Worm (Caenorhabditis elegans) whole organism, young adult: ENCODE results near the gene lst-6.

Source experiments
- F23B12.7 ChIP-seq: sonication (generic microtip); optimal IDR thresholded peaks from 2 replicates; lab custom pipeline; 2017; ENCODE audit warnings: missing genetic modification characterization, mild to moderate bottlenecking, missing compliant biosample characterization, antibody characterized with exemption, moderate library complexity; ENCODE audit not compliant: insufficient read depth
- F49E8.2 ChIP-seq: sonication (generic microtip); optimal IDR thresholded peaks from 3 replicates; lab custom pipeline; 2017; ENCODE audit warnings: missing genetic modification characterization, mild to moderate bottlenecking, missing compliant biosample characterization, antibody characterized with exemption, moderate library complexity; ENCODE audit not compliant: insufficient read depth
- F57A8.1 ChIP-seq: fragments of 200-800 bp; sonication (Bioruptor generic); optimal IDR thresholded peaks from 2 replicates; lab custom pipeline; 2018; ENCODE audit warnings: mild to moderate bottlenecking, missing genetic modification characterization, moderate library complexity, missing compliant biosample characterization
- K11D2.4 ChIP-seq: fragments of 200-800 bp; sonication (Bioruptor generic); IDR thresholded peaks from 2 replicates; pipeline ENCODE4 v1.3.6; 2022; ENCODE audit warnings: missing genetic modification reagents, missing genetic modification characterization, missing compliant biosample characterization
- aptf-3 ChIP-seq: fragments of 200-800 bp; sonication (Bioruptor generic); IDR thresholded peaks from 2 replicates; pipeline ENCODE4 v1.3.6; 2022; ENCODE audit warnings: missing genetic modification characterization, missing compliant biosample characterization
- bed-1 ChIP-seq: fragments of 200-800 bp; sonication (Bioruptor generic); IDR thresholded peaks from 2 replicates; pipeline ENCODE4 v1.3.6; 2022; ENCODE audit warnings: missing genetic modification reagents, missing genetic modification characterization, missing compliant biosample characterization
- cebp-1 ChIP-seq, 2 experiments: fragments of 200-800 bp in 1 of 2; sonication (Bioruptor generic) in 1 of 2; sonication (generic microtip) in 1 of 2; IDR thresholded peaks in 1 of 2; optimal IDR thresholded peaks in 1 of 2; 2 replicates each; pipeline versions ENCODE4 v1.3.6 to Lab custom; 2017 to 2022; ENCODE audit warnings: missing compliant biosample characterization in 2 of 2, missing genetic modification characterization in 2 of 2, mild to moderate bottlenecking in 1 of 2, missing genetic modification reagents in 1 of 2, moderate library complexity in 1 of 2
- madf-10 ChIP-seq: sonication (generic microtip); optimal IDR thresholded peaks from 2 replicates; lab custom pipeline; 2016; ENCODE audit warnings: mild to moderate bottlenecking, missing genetic modification characterization, missing compliant biosample characterization
- nhr-80 ChIP-seq: sonication (generic microtip); optimal IDR thresholded peaks from 2 replicates; lab custom pipeline; 2016; ENCODE audit warnings: missing genetic modification characterization, missing compliant biosample characterization
- rcor-1 ChIP-seq: fragments of 200-800 bp; sonication (Bioruptor generic); IDR thresholded peaks from 2 replicates; pipeline ENCODE4 v1.3.6; 2022; ENCODE audit warnings: missing genetic modification reagents, missing genetic modification characterization, missing compliant biosample characterization
- sea-2 ChIP-seq: fragments of 200-800 bp; sonication (Bioruptor generic); IDR thresholded peaks from 2 replicates; pipeline ENCODE4 v1.3.6; 2022; ENCODE audit warnings: missing genetic modification characterization, missing compliant biosample characterization
- sptf-2 ChIP-seq: fragments of 200-800 bp; sonication (Bioruptor generic); optimal IDR thresholded peaks from 2 replicates; lab custom pipeline; 2018; ENCODE audit warnings: mild to moderate bottlenecking, missing genetic modification characterization, missing compliant biosample characterization
- ztf-18 ChIP-seq: sonication (generic microtip); optimal IDR thresholded peaks from 2 replicates; lab custom pipeline; 2016; ENCODE audit warnings: missing genotype, mild to moderate bottlenecking, missing genetic modification characterization, missing compliant biosample characterization
- ztf-6 ChIP-seq: fragments of 200-800 bp; sonication (Bioruptor generic); IDR thresholded peaks from 2 replicates; pipeline ENCODE4 v1.3.6; 2022; ENCODE audit warnings: missing genetic modification reagents, missing genetic modification characterization, missing compliant biosample characterization

DNA sequence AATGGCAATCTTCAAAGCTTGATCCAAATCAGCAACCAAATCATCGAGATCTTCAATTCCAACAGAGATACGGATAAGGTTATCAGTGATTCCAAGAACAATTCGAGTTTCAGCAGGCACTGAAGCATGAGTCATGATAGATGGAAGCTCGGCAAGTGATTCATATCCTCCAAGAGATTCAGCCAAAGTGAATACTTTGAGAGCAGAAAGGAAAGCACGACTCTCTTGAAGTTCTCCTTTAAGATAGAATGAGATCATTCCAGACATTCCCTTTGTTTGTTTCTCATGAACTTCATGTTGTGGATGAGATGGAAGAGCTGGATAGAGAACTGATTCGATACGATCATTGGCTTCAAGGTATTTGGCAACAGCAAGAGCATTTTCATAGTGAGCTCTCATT lies 34.0 kb upstream of the lst-6 start:
- TF ChIP-seq nhr-80 (tag; lab: Kevin White, UChicago) (no peak), K11D2.4 (no peak), F57A8.1 (GFP tag; lab: Kevin White, UChicago) (no peak), F49E8.2 (tag; lab: Kevin White, UChicago) (no peak), ztf-6 (GFP tag; lab: Robert Waterston, UW) (no peak), aptf-3 (GFP tag; lab: Robert Waterston, UW) (no peak), F23B12.7 (no peak), rcor-1 (GFP tag; lab: Robert Waterston, UW) (no peak), ztf-18 (no peak), bed-1 (no peak), cebp-1 (GFP tag; IDR thresholded peaks at IDR 0.05; lab: Robert Waterston, UW) (no peak), cebp-1 (tag; optimal IDR thresholded peaks at IDR 0.05; lab: Kevin White, UChicago) (no peak), madf-10 (no peak), sptf-2 (GFP tag; lab: Kevin White, UChicago) (no peak), sea-2 (GFP tag; lab: Robert Waterston, UW) (no peak)
